Fruit fly (Drosophila melanogaster) whole organism, embryonic: ENCODE measurements around the gene CG43251.

Source experiments
- CG10267 ChIP-seq: fragments of 200-800 bp; sonication (Bioruptor generic); optimal IDR thresholded peaks from 2 replicates; lab custom pipeline; 2018; ENCODE audit warnings: missing biosample characterization, mild to moderate bottlenecking, missing genetic modification characterization, moderate library complexity
- CG12219 ChIP-seq: fragments of 200-800 bp; sonication (Bioruptor generic); optimal IDR thresholded peaks from 3 replicates; lab custom pipeline; 2018; ENCODE audit warnings: missing biosample characterization, mild to moderate bottlenecking, missing genetic modification characterization
- CG12236 ChIP-seq: fragments of 200-800 bp; sonication (Bioruptor generic); optimal IDR thresholded peaks from 2 replicates; lab custom pipeline; 2016; ENCODE audit warnings: missing biosample characterization, missing genetic modification characterization
- CG1233 ChIP-seq: fragments of 200-800 bp; sonication (Bioruptor generic); optimal IDR thresholded peaks from 4 replicates; lab custom pipeline; 2018; ENCODE audit warnings: missing biosample characterization, mild to moderate bottlenecking, missing genetic modification characterization
- CG14710 ChIP-seq: fragments of 200-800 bp; sonication (Bioruptor generic); optimal IDR thresholded peaks from 3 replicates; lab custom pipeline; 2019; ENCODE audit warnings: missing biosample characterization, mild to moderate bottlenecking, missing genetic modification characterization, moderate library complexity
- CG15696 ChIP-seq: fragments of 200-800 bp; sonication (Bioruptor generic); optimal IDR thresholded peaks from 2 replicates; lab custom pipeline; 2019; ENCODE audit warnings: missing biosample characterization, mild to moderate bottlenecking, missing genetic modification characterization, moderate library complexity
- CG18764 ChIP-seq: fragments of 200-800 bp; sonication (Bioruptor generic); optimal IDR thresholded peaks from 3 replicates; lab custom pipeline; 2016; ENCODE audit warnings: missing biosample characterization, missing genetic modification characterization
- CG3065 ChIP-seq: fragments of 200-800 bp; sonication (Bioruptor generic); optimal IDR thresholded peaks from 2 replicates; lab custom pipeline; 2016; ENCODE audit warnings: missing biosample characterization, missing genetic modification characterization
- CG33557 ChIP-seq: fragments of 200-800 bp; sonication (Bioruptor generic); optimal IDR thresholded peaks from 2 replicates; lab custom pipeline; 2019; ENCODE audit warnings: missing biosample characterization, mild to moderate bottlenecking, missing genetic modification characterization, moderate library complexity
- CG4328 ChIP-seq: fragments of 200-800 bp; sonication (Bioruptor generic); optimal IDR thresholded peaks from 3 replicates; lab custom pipeline; 2017; ENCODE audit warnings: missing biosample characterization, missing genetic modification reagents, missing genetic modification characterization
- CG7556 ChIP-seq: fragments of 200-800 bp; sonication (Bioruptor generic); optimal IDR thresholded peaks from 2 replicates; lab custom pipeline; 2017; ENCODE audit warnings: missing biosample characterization, mild to moderate bottlenecking, missing genetic modification characterization
- CG8290 ChIP-seq, 3 experiments: fragments of 200-800 bp; sonication (Bioruptor generic); optimal IDR thresholded peaks; 2 replicates each; lab custom pipeline; 2016 to 2019; ENCODE audit warnings: missing biosample characterization in 3 of 3, missing genetic modification characterization in 3 of 3, mild to moderate bottlenecking in 2 of 3, moderate library complexity in 1 of 3
- Dp ChIP-seq: fragments of 200-800 bp; sonication (Bioruptor generic); optimal IDR thresholded peaks from 2 replicates; lab custom pipeline; 2018; ENCODE audit warnings: missing biosample characterization, mild to moderate bottlenecking, missing genetic modification characterization, moderate library complexity
- Dref ChIP-seq: fragments of 200-800 bp; sonication (Bioruptor generic); IDR thresholded peaks from 2 replicates; pipeline ENCODE4 v1.3.6; 2022; ENCODE audit warnings: missing biosample characterization, missing genetic modification characterization
- HLH3B ChIP-seq: fragments of 200-800 bp; sonication (Bioruptor generic); IDR thresholded peaks from 2 replicates; pipeline ENCODE4 v1.3.6; 2022; ENCODE audit warnings: missing biosample characterization, missing genetic modification characterization
- HLHmδ ChIP-seq: fragments of 200-800 bp; sonication (Bioruptor generic); optimal IDR thresholded peaks from 2 replicates; lab custom pipeline; 2018; ENCODE audit warnings: missing biosample characterization, mild to moderate bottlenecking, missing genetic modification characterization, moderate library complexity
- Hr3 ChIP-seq: fragments of 200-800 bp; sonication (Bioruptor generic); optimal IDR thresholded peaks from 3 replicates; lab custom pipeline; 2016; ENCODE audit warnings: missing biosample characterization, missing genetic modification characterization
- Lpt ChIP-seq: fragments of >200 bp; optimal IDR thresholded peaks from 2 replicates; lab custom pipeline; 2018; ENCODE audit warnings: missing biosample characterization, missing genetic modification characterization
- MTF-1 ChIP-seq: fragments of 200-800 bp; sonication (Bioruptor generic); optimal IDR thresholded peaks from 2 replicates; lab custom pipeline; 2018; ENCODE audit warnings: missing biosample characterization, mild to moderate bottlenecking, missing genetic modification characterization, borderline replicate concordance
- Max ChIP-seq: fragments of 200-800 bp; sonication (Bioruptor generic); optimal IDR thresholded peaks from 2 replicates; lab custom pipeline; 2016; ENCODE audit warnings: missing biosample characterization, mild to moderate bottlenecking, missing genetic modification characterization
- Med ChIP-seq: fragments of 200-800 bp; sonication (Bioruptor generic); peaks from one replicate; lab custom pipeline; 2016; ENCODE audit warnings: missing biosample characterization, missing genetic modification characterization, mild to moderate bottlenecking, inconsistent platforms, moderate library complexity
- Meics ChIP-seq: fragments of 200-800 bp; sonication (Bioruptor generic); optimal IDR thresholded peaks from 2 replicates; lab custom pipeline; 2017; ENCODE audit warnings: missing biosample characterization, mild to moderate bottlenecking, missing genetic modification characterization
- Nf-YC ChIP-seq: fragments of 200-800 bp; optimal IDR thresholded peaks from 3 replicates; lab custom pipeline; 2019; ENCODE audit warnings: missing biosample characterization, mild to moderate bottlenecking, missing genetic modification characterization, moderate library complexity
- Sox102F ChIP-seq: fragments of 200-800 bp; sonication (Bioruptor generic); optimal IDR thresholded peaks from 2 replicates; lab custom pipeline; 2018; ENCODE audit warnings: missing biosample characterization, mild to moderate bottlenecking, missing genetic modification characterization, moderate library complexity
- Spps ChIP-seq: fragments of 200-800 bp; sonication (Bioruptor generic); optimal IDR thresholded peaks from 2 replicates; lab custom pipeline; 2018; ENCODE audit warnings: missing biosample characterization, mild to moderate bottlenecking, missing genetic modification characterization
- ac ChIP-seq: fragments of 200-800 bp; sonication (Bioruptor generic); optimal IDR thresholded peaks from 3 replicates; lab custom pipeline; 2017; ENCODE audit warnings: missing biosample characterization, mild to moderate bottlenecking, missing genetic modification characterization
- aop ChIP-seq: fragments of 200-800 bp; sonication (Bioruptor generic); IDR thresholded peaks from 2 replicates; pipeline ENCODE4 v1.3.6; 2022; ENCODE audit warnings: missing biosample characterization, missing genetic modification characterization
- btn ChIP-seq: fragments of 200-800 bp; sonication (Bioruptor generic); optimal IDR thresholded peaks from 2 replicates; lab custom pipeline; 2016; ENCODE audit warnings: missing biosample characterization, missing genetic modification characterization
- cas ChIP-seq: fragments of 200-800 bp; sonication (Bioruptor generic); IDR thresholded peaks from 2 replicates; pipeline ENCODE4 v1.3.6; 2022; ENCODE audit warnings: missing biosample characterization, missing genetic modification characterization
- chm ChIP-seq: fragments of 200-800 bp; sonication (Bioruptor generic); IDR thresholded peaks from 2 replicates; pipeline ENCODE4 v1.3.6; 2022; ENCODE audit warnings: missing biosample characterization, missing genetic modification characterization
- ci ChIP-seq: fragments of 200-800 bp; sonication (Bioruptor generic); IDR thresholded peaks from 3 replicates; pipeline ENCODE4 v1.3.6; 2022; ENCODE audit warnings: missing biosample characterization, missing genetic modification characterization
- corto ChIP-seq: fragments of 200-800 bp; sonication (Bioruptor generic); optimal IDR thresholded peaks from 2 replicates; lab custom pipeline; 2016; ENCODE audit warnings: missing biosample characterization, mild to moderate bottlenecking, missing genetic modification characterization, moderate library complexity
- dmrt11E ChIP-seq: fragments of 200-800 bp; sonication (Bioruptor generic); optimal IDR thresholded peaks from 3 replicates; lab custom pipeline; 2018; ENCODE audit warnings: missing biosample characterization, mild to moderate bottlenecking, missing genetic modification characterization, moderate library complexity
- emc ChIP-seq: fragments of 200-800 bp; sonication (Bioruptor generic); optimal IDR thresholded peaks from 2 replicates; lab custom pipeline; 2016; ENCODE audit warnings: missing biosample characterization, missing genetic modification characterization
- ftz-f1 ChIP-seq: fragments of 200-800 bp; sonication (Bioruptor generic); optimal IDR thresholded peaks from 2 replicates; lab custom pipeline; 2016; ENCODE audit warnings: missing biosample characterization, missing genetic modification characterization
- grau ChIP-seq: fragments of 200-800 bp; optimal IDR thresholded peaks from 3 replicates; lab custom pipeline; 2019; ENCODE audit warnings: missing biosample characterization, mild to moderate bottlenecking, missing genetic modification characterization, moderate library complexity
- ind ChIP-seq: fragments of 200-800 bp; sonication (Bioruptor generic); optimal IDR thresholded peaks from 3 replicates; lab custom pipeline; 2016; ENCODE audit warnings: missing biosample characterization, missing genetic modification characterization
- insv ChIP-seq, 2 experiments: fragments of 200-800 bp; sonication (Bioruptor generic); optimal IDR thresholded peaks; 3 replicates each; lab custom pipeline; 2016 to 2018; ENCODE audit warnings: missing biosample characterization in 2 of 2, missing genetic modification characterization in 2 of 2
- inv ChIP-seq: fragments of 200-800 bp; sonication (Bioruptor generic); IDR thresholded peaks from 2 replicates; pipeline ENCODE4 v1.3.6; 2022; ENCODE audit warnings: missing biosample characterization, missing genetic modification characterization; ENCODE audit not compliant: partially characterized antibody
- nau ChIP-seq: fragments of 200-800 bp; sonication (Bioruptor generic); optimal IDR thresholded peaks from 3 replicates; lab custom pipeline; 2017; ENCODE audit warnings: missing biosample characterization, mild to moderate bottlenecking, missing genetic modification characterization, missing genetic modification reagents
- nom ChIP-seq: fragments of 200-800 bp; sonication (Bioruptor generic); optimal IDR thresholded peaks from 2 replicates; lab custom pipeline; 2017; ENCODE audit warnings: missing biosample characterization, missing genetic modification characterization, mild to moderate bottlenecking, moderate library complexity, missing genetic modification reagents
- pfk ChIP-seq: fragments of 200-800 bp; sonication (Bioruptor generic); optimal IDR thresholded peaks from 2 replicates; lab custom pipeline; 2018; ENCODE audit warnings: missing biosample characterization, mild to moderate bottlenecking, missing genetic modification characterization, moderate library complexity
- prd ChIP-seq, 3 experiments: fragments of >200 bp in 2 of 3; fragments of 200-800 bp in 1 of 3; sonication (Bioruptor generic) in 1 of 3; optimal IDR thresholded peaks in 2 of 3; IDR thresholded peaks in 1 of 3; 2 replicates in 2 of 3; 3 replicates in 1 of 3; pipeline versions ENCODE4 v1.3.6 to Lab custom; 2017 to 2022; ENCODE audit warnings: missing biosample characterization in 1 of 3, missing genetic modification characterization in 1 of 3
- seq ChIP-seq: fragments of 200-800 bp; sonication (Bioruptor generic); IDR thresholded peaks from 2 replicates; pipeline ENCODE4 v1.3.6; 2022; ENCODE audit warnings: missing biosample characterization, missing genetic modification characterization
- so ChIP-seq: fragments of 200-800 bp; sonication (Bioruptor generic); IDR thresholded peaks from 3 replicates; pipeline ENCODE4 v1.3.6; 2022; ENCODE audit warnings: missing biosample characterization, missing genetic modification characterization
- trem ChIP-seq: fragments of 200-800 bp; optimal IDR thresholded peaks from 3 replicates; lab custom pipeline; 2019; ENCODE audit warnings: missing biosample characterization, mild to moderate bottlenecking, missing genetic modification characterization, moderate library complexity
- twi ChIP-seq: fragments of 200-800 bp; optimal IDR thresholded peaks from 2 replicates; lab custom pipeline; 2019; ENCODE audit warnings: missing biosample characterization, mild to moderate bottlenecking, missing genetic modification characterization, moderate library complexity
- usp ChIP-seq: fragments of >200 bp; optimal IDR thresholded peaks from 2 replicates; lab custom pipeline; 2017; ENCODE audit warnings: missing biosample characterization, missing genetic modification characterization
- wor ChIP-seq: fragments of 200-800 bp; sonication (Bioruptor generic); IDR thresholded peaks from 2 replicates; pipeline ENCODE4 v1.3.6; 2022; ENCODE audit warnings: missing biosample characterization, missing genetic modification characterization
- zen ChIP-seq: fragments of 200-800 bp; sonication (Bioruptor generic); optimal IDR thresholded peaks from 3 replicates; lab custom pipeline; 2018; ENCODE audit warnings: missing biosample characterization, mild to moderate bottlenecking, missing genetic modification characterization, moderate library complexity

The CG43251 gene

dm6 chr3L:20792693-20793092 lies 34.0 kb downstream of the CG43251 start, which contains the start of gene Six4 (continued):
- TF ChIP-seq CG12236 (GFP tag; lab: Kevin White, UChicago): no peak
- no peak for TF ChIP-seq emc (GFP tag; lab: Kevin White, UChicago)
- TF ChIP-seq CG7556: no peak
- TF ChIP-seq pfk (GFP tag; lab: Kevin White, UChicago): peak; percentile 99
- peak; percentile 28 for TF ChIP-seq CG15696 (tag; lab: Kevin White, UChicago)
- peak; percentile 20 for TF ChIP-seq dmrt11E (tag; lab: Kevin White, UChicago)
- TF ChIP-seq ac: peak; percentile 34
- TF ChIP-seq nau (GFP tag; lab: Kevin White, UChicago): no peak
- no peak for TF ChIP-seq Dref (GFP tag; lab: Robert Waterston, UW)
- TF ChIP-seq btn (GFP tag; lab: Kevin White, UChicago): no peak
- TF ChIP-seq chm (GFP tag; lab: Robert Waterston, UW): peak; percentile 62
- peak; percentile 97 for TF ChIP-seq CG3065 (GFP tag; lab: Kevin White, UChicago)
- TF ChIP-seq CG1233 (GFP tag; lab: Kevin White, UChicago): peak; percentile 20
- peak; percentile 28 for TF ChIP-seq CG8290 (GFP tag; optimal IDR thresholded peaks at IDR 0.05; lab: Kevin White, UChicago)
- peak in 1 of 2 experiments; percentile 92 for TF ChIP-seq CG8290 (tag; optimal IDR thresholded peaks at IDR 0.05; lab: Kevin White, UChicago)
- peak; percentile 63 for TF ChIP-seq CG33557 (GFP tag; lab: Kevin White, UChicago)
- no peak for TF ChIP-seq aop (GFP tag; lab: Robert Waterston, UW)
- TF ChIP-seq inv (GFP tag; lab: Robert Waterston, UW): no peak
- TF ChIP-seq Med (GFP tag; lab: Kevin White, UChicago): peak; percentile 34
- no peak for TF ChIP-seq Dp
- no peak for TF ChIP-seq HLH3B
- peak in 1 of 2 experiments; percentile 21 for TF ChIP-seq insv (GFP tag; optimal IDR thresholded peaks at IDR 0.05; lab: Kevin White, UChicago)
- TF ChIP-seq Sox102F (GFP tag; lab: Kevin White, UChicago): no peak
- no peak for TF ChIP-seq ind (GFP tag; lab: Kevin White, UChicago)
- TF ChIP-seq seq: peak; percentile 89
- TF ChIP-seq CG10267 (tag; lab: Kevin White, UChicago): peak; percentile 12
- peak; percentile 18 for TF ChIP-seq twi (tag; lab: Kevin White, UChicago)
- TF ChIP-seq zen: peak; percentile 28
- TF ChIP-seq corto (GFP tag; lab: Kevin White, UChicago): no peak
- peak; percentile 94 for TF ChIP-seq Nf-YC (tag; lab: Kevin White, UChicago)
- TF ChIP-seq Lpt (GFP tag; lab: Kevin White, UChicago): no peak
- no peak for TF ChIP-seq Max (GFP tag; lab: Kevin White, UChicago)
- no peak for TF ChIP-seq usp (GFP tag; lab: Kevin White, UChicago)
- TF ChIP-seq Spps (tag; lab: Kevin White, UChicago): no peak
- TF ChIP-seq CG14710 (tag; lab: Kevin White, UChicago): peak; percentile 24
- peak; percentile 18 for TF ChIP-seq trem (tag; lab: Kevin White, UChicago)
- TF ChIP-seq so (GFP tag; lab: Robert Waterston, UW): peak; percentile 64; the same call in 1 of the 3 replicates
- TF ChIP-seq CG18764 (GFP tag; lab: Kevin White, UChicago): no peak
- TF ChIP-seq ci (GFP tag; lab: Robert Waterston, UW): peak; percentile 59; the same call in 2 of the 3 replicates
- TF ChIP-seq CG4328 (GFP tag; lab: Kevin White, UChicago): peak; percentile 7
- TF ChIP-seq HLHmδ (GFP tag; lab: Kevin White, UChicago): peak; percentile 96
- TF ChIP-seq nom: no peak
- TF ChIP-seq ftz-f1 (GFP tag; lab: Kevin White, UChicago): no peak
- no peak for TF ChIP-seq prd (optimal IDR thresholded peaks at IDR 0.05; lab: Kevin White, UChicago)
- 0 out of 3 replicates have a peak, but pooled peaks have one; percentile 28 for TF ChIP-seq prd (GFP tag; IDR thresholded peaks at IDR 0.05; lab: Robert Waterston, UW)
- no peak for TF ChIP-seq Meics (GFP tag; lab: Kevin White, UChicago)
- TF ChIP-seq MTF-1 (GFP tag; lab: Kevin White, UChicago): peak; percentile 32
- no peak for TF ChIP-seq grau (tag; lab: Kevin White, UChicago)
- no peak for TF ChIP-seq wor
- peak; percentile 15 for TF ChIP-seq CG12219 (GFP tag; lab: Kevin White, UChicago)
- TF ChIP-seq Hr3: no peak
- TF ChIP-seq cas (GFP tag; lab: Robert Waterston, UW): no peak
